Worm (Caenorhabditis elegans) whole organism, late embryonic: ENCODE data around the gene R04B5.1.
"Not testable (repeated sequence)": the region's sequence is repeated elsewhere in the genome, so short reads cannot be mapped to it uniquely, and the experiment has no call there.

Experiments used
- F13H6.1 ChIP-seq: sonication (generic microtip); optimal IDR thresholded peaks from 2 replicates; lab custom pipeline; 2016; ENCODE audit warnings: missing genetic modification characterization, missing compliant biosample characterization
- ahr-1 ChIP-seq: sonication (generic microtip); optimal IDR thresholded peaks from 2 replicates; lab custom pipeline; 2016; ENCODE audit warnings: missing genetic modification characterization, missing compliant biosample characterization
- ama-1 ChIP-seq: fragments of 150-350 bp; optimal IDR thresholded peaks from 2 replicates; lab custom pipeline; 2014
- ets-4 ChIP-seq: sonication (generic microtip); optimal IDR thresholded peaks from 2 replicates; lab custom pipeline; 2016; ENCODE audit warnings: missing genetic modification characterization, missing compliant biosample characterization
- fkh-10 ChIP-seq: fragments of 150-350 bp; optimal IDR thresholded peaks from 2 replicates; lab custom pipeline; 2014; ENCODE audit warnings: missing biosample characterization, missing genetic modification reagents, missing genetic modification characterization
- hlh-30 ChIP-seq: sonication (generic microtip); optimal IDR thresholded peaks from 2 replicates; lab custom pipeline; 2017; ENCODE audit warnings: antibody characterized with exemption, missing genetic modification characterization, missing compliant biosample characterization; ENCODE audit not compliant: insufficient read depth
- hlh-8 ChIP-seq: sonication (generic microtip); optimal IDR thresholded peaks from 2 replicates; lab custom pipeline; 2016; ENCODE audit warnings: missing genotype, missing genetic modification characterization, missing compliant biosample characterization
- madf-2 ChIP-seq: sonication (generic microtip); optimal IDR thresholded peaks from 2 replicates; lab custom pipeline; 2017; ENCODE audit warnings: missing genetic modification characterization, missing compliant biosample characterization
- nfya-1 ChIP-seq: sonication (generic microtip); optimal IDR thresholded peaks from 2 replicates; lab custom pipeline; 2017; ENCODE audit warnings: missing genetic modification characterization, mild to moderate bottlenecking, missing compliant biosample characterization, antibody characterized with exemption, moderate library complexity
- sdc-2 ChIP-seq: sonication (generic microtip); optimal IDR thresholded peaks from 2 replicates; lab custom pipeline; 2016; ENCODE audit warnings: missing genotype, missing genetic modification characterization, missing compliant biosample characterization
- sox-4 ChIP-seq: sonication (generic microtip); optimal IDR thresholded peaks from 2 replicates; lab custom pipeline; 2017; ENCODE audit warnings: mild to moderate bottlenecking, missing genetic modification characterization, inconsistent platforms, missing compliant biosample characterization
- tbx-2 ChIP-seq: sonication (generic microtip); optimal IDR thresholded peaks from 2 replicates; lab custom pipeline; 2016; ENCODE audit warnings: missing genetic modification characterization, missing compliant biosample characterization
- unc-3 ChIP-seq, 2 experiments: fragments of 200-800 bp in 1 of 2; sonication (Bioruptor generic) in 1 of 2; sonication (generic microtip) in 1 of 2; conservative IDR thresholded peaks in 1 of 2; optimal IDR thresholded peaks in 1 of 2; 2 replicates each; pipeline versions ENCODE4 v1.3.6 to Lab custom; 2016 to 2022; ENCODE audit warnings: missing compliant biosample characterization in 2 of 2, missing genetic modification characterization in 2 of 2, missing genetic modification reagents in 1 of 2
- unc-86 ChIP-seq: sonication (generic microtip); optimal IDR thresholded peaks from 2 replicates; lab custom pipeline; 2016; ENCODE audit warnings: missing genetic modification characterization, missing compliant biosample characterization

DNA sequence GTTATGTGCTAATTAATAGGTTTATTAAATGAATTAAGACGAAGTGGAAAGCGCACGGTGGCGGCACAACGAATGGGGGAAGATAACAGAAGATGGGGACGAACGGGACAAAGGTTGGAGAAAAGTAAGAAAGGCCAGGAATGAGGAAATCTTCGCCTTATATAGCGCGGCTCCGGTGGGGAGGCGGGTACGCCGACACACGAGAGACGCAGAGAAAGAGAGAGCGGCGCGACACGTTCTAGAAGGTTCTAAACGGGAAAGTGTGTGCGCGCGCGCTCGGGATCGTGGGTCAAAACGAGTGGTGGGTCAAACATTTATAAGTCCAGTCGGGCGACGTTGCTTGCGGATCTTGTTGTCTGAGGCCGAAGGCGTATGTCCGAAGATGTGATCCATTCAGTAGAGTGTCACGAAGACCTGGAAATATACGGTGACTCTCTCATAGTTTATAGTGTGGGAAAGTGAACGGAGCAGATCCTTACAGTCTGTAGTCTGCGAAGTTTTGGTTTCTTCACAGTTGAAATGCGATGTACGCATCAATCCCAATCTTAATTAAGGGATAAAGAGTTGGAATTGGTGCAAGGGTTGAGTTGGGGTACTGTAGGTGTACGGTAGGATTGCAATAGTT, 28.8 kb downstream of the R04B5.1 start:
- TF ChIP-seq tbx-2 (tag; lab: Kevin White, UChicago); F13H6.1; sdc-2 (tag; lab: Kevin White, UChicago); ama-1 (lab: Kevin White, UChicago); hlh-30 (tag; lab: Kevin White, UChicago); ets-4; sox-4 (tag; lab: Kevin White, UChicago); unc-86 (tag; lab: Kevin White, UChicago); ahr-1 (tag; lab: Kevin White, UChicago); nfya-1 (tag; lab: Kevin White, UChicago); unc-3 (GFP tag; conservative IDR thresholded peaks at IDR 0.05; lab: Robert Waterston, UW); unc-3 (tag; optimal IDR thresholded peaks at IDR 0.05; lab: Kevin White, UChicago); madf-2; fkh-10 (GFP tag; lab: Kevin White, UChicago); hlh-8: not testable (repeated sequence)
